Comparison of ENCODE assay signal across 3 worm cellular contexts in the genomic region with DNA sequence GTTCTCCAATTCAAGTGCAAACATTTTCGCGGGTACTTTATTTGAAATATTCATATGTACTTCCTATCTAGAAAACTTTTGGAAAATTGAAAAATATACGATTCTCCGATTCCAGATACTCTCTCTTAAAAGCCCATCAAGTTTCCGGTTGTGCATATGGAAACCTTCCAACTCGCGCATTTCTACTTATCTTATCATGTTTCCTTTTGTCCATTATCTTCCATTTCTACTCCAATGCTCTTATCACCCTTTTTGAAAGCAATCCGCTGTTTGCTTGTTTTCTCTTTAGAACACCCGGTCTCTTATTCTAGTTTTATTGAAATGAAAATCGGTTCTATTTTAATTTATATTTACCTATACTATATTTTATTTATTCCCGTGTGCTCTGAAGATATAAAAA.
TF ChIP-seq lines count a peak whose summit lies in the region.

A gene (plus strand): TSS at position 301 of the 400 bp plus-strand sequence.

TF ChIP-seq in whole organism, L1 larva, 84 proteins besides CTCF, POLR2A, EP300 and RAD21:
- peak; percentile 33 for TF ChIP-seq elt-2 (tag; optimal IDR thresholded peaks at IDR 0.05; lab: Kevin White, UChicago)
- no peak for TF ChIP-seq lin-15B (tag; optimal IDR thresholded peaks at IDR 0.05; lab: Kevin White, UChicago)
- no peak for TF ChIP-seq ets-5 (GFP tag; IDR thresholded peaks at IDR 0.05; lab: Robert Waterston, UW)

TF ChIP-seq in whole organism, L3 larva, 47 proteins besides CTCF, POLR2A, EP300 and RAD21:
- TF ChIP-seq jun-1 (tag; optimal IDR thresholded peaks at IDR 0.05; lab: Kevin White, UChicago) (no peak), elt-2 (tag; optimal IDR thresholded peaks at IDR 0.05; lab: Kevin White, UChicago) (peak; percentile 16), sea-2 (GFP tag; optimal IDR thresholded peaks at IDR 0.05; lab: Kevin White, UChicago) (no peak)

TF ChIP-seq in whole organism, late embryonic, 69 proteins besides CTCF, POLR2A, EP300 and RAD21:
- TF ChIP-seq pha-2 (tag; optimal IDR thresholded peaks at IDR 0.05; lab: Kevin White, UChicago) (no peak), ceh-6 (GFP tag; optimal IDR thresholded peaks at IDR 0.05; lab: Kevin White, UChicago) (no peak), fkh-6 (tag; optimal IDR thresholded peaks at IDR 0.05; lab: Kevin White, UChicago) (no peak), elt-2 (tag; optimal IDR thresholded peaks at IDR 0.05; lab: Kevin White, UChicago) (peak; percentile 88), unc-42 (tag; optimal IDR thresholded peaks at IDR 0.05; lab: Kevin White, UChicago) (no peak), C38D4.7 (GFP tag; optimal IDR thresholded peaks at IDR 0.05; lab: Kevin White, UChicago) (no peak), eyg-1 (tag; optimal IDR thresholded peaks at IDR 0.05; lab: Kevin White, UChicago) (no peak), hlh-6 (tag; optimal IDR thresholded peaks at IDR 0.05; lab: Kevin White, UChicago) (no peak)
